Fruit fly (Drosophila melanogaster) whole organism, wandering third instar larva: ENCODE results near the gene wb.

Experiments
- Abd-B ChIP-seq: fragments of >200 bp; optimal IDR thresholded peaks from 2 replicates; lab custom pipeline; 2017; ENCODE audit warnings: missing biosample characterization, missing genetic modification characterization
- CG32264 ChIP-seq: fragments of 200-800 bp; sonication (Bioruptor generic); optimal IDR thresholded peaks from 2 replicates; lab custom pipeline; 2016; ENCODE audit warnings: missing biosample characterization, missing genetic modification characterization
- CG9705 ChIP-seq: fragments of 200-800 bp; sonication (Bioruptor generic); optimal IDR thresholded peaks from 2 replicates; lab custom pipeline; 2018; ENCODE audit warnings: missing biosample characterization, mild to moderate bottlenecking, missing genetic modification characterization
- CrebA ChIP-seq: fragments of 200-800 bp; sonication (Bioruptor generic); optimal IDR thresholded peaks from 2 replicates; lab custom pipeline; 2016; ENCODE audit warnings: missing biosample characterization, mild to moderate bottlenecking, missing genetic modification characterization, borderline replicate concordance
- Dfd ChIP-seq: fragments of >200 bp; optimal IDR thresholded peaks from 2 replicates; lab custom pipeline; 2017; ENCODE audit warnings: missing biosample characterization, missing genetic modification characterization
- GATAd ChIP-seq: sonication (Bioruptor generic); optimal IDR thresholded peaks from 2 replicates; lab custom pipeline; 2016; ENCODE audit warnings: missing biosample characterization, missing genetic modification characterization
- HLH106 ChIP-seq: fragments of 200-800 bp; optimal IDR thresholded peaks from 3 replicates; lab custom pipeline; 2019; ENCODE audit warnings: missing biosample characterization, mild to moderate bottlenecking, missing genetic modification characterization, moderate library complexity
- Hnf4 ChIP-seq: fragments of 200-800 bp; sonication (Bioruptor generic); optimal IDR thresholded peaks from 2 replicates; lab custom pipeline; 2016; ENCODE audit warnings: missing biosample characterization, mild to moderate bottlenecking, missing genetic modification characterization
- Hr78 ChIP-seq: fragments of >200 bp; optimal IDR thresholded peaks from 2 replicates; lab custom pipeline; 2017; ENCODE audit warnings: missing biosample characterization, missing genetic modification characterization
- Jra ChIP-seq: sonication (Bioruptor generic); optimal IDR thresholded peaks from 2 replicates; lab custom pipeline; 2016; ENCODE audit warnings: missing biosample characterization, missing genetic modification characterization
- Mio ChIP-seq: sonication (Bioruptor generic); optimal IDR thresholded peaks from 2 replicates; lab custom pipeline; 2016; ENCODE audit warnings: missing biosample characterization, missing genetic modification characterization
- N ChIP-seq: fragments of >200 bp; optimal IDR thresholded peaks from 2 replicates; lab custom pipeline; 2018; ENCODE audit warnings: missing biosample characterization, missing external identifiers, missing genetic modification characterization
- OdsH ChIP-seq: fragments of 200-800 bp; sonication (Bioruptor generic); optimal IDR thresholded peaks from 2 replicates; lab custom pipeline; 2016; ENCODE audit warnings: missing biosample characterization, mild to moderate bottlenecking, missing genetic modification characterization
- Rel ChIP-seq, 2 experiments: fragments of 200-800 bp; sonication (Bioruptor generic) in 1 of 2; optimal IDR thresholded peaks; 2 replicates in 1 of 2; 3 replicates in 1 of 2; lab custom pipeline; 2016 to 2019; ENCODE audit warnings: mild to moderate bottlenecking in 2 of 2, missing biosample characterization in 2 of 2, missing genetic modification characterization in 2 of 2, moderate library complexity in 1 of 2
- Sp1 ChIP-seq: fragments of 200-800 bp; sonication (Bioruptor generic); optimal IDR thresholded peaks from 3 replicates; lab custom pipeline; 2019; ENCODE audit warnings: missing biosample characterization, mild to moderate bottlenecking, missing genetic modification characterization, moderate library complexity
- br ChIP-seq: fragments of 200-800 bp; sonication (Bioruptor generic); optimal IDR thresholded peaks from 2 replicates; lab custom pipeline; 2016; ENCODE audit warnings: missing biosample characterization, missing genetic modification characterization
- brk ChIP-seq: fragments of 200-800 bp; sonication (Bioruptor generic); optimal IDR thresholded peaks from 2 replicates; lab custom pipeline; 2016; ENCODE audit warnings: missing biosample characterization, mild to moderate bottlenecking, missing genetic modification characterization
- dsf ChIP-seq: sonication (Bioruptor generic); optimal IDR thresholded peaks from 2 replicates; lab custom pipeline; 2016; ENCODE audit warnings: missing biosample characterization, missing genetic modification characterization, borderline replicate concordance
- ey ChIP-seq: fragments of 200-800 bp; sonication (Bioruptor generic); optimal IDR thresholded peaks from 2 replicates; lab custom pipeline; 2016; ENCODE audit warnings: missing biosample characterization, missing genetic modification characterization
- foxo ChIP-seq, 2 experiments: fragments of 200-800 bp; sonication (Bioruptor generic); optimal IDR thresholded peaks; 2 replicates in 1 of 2; 3 replicates in 1 of 2; lab custom pipeline; 2016 to 2017; ENCODE audit warnings: missing biosample characterization in 2 of 2, missing genetic modification characterization in 2 of 2
- fru ChIP-seq: fragments of 200-800 bp; sonication (Bioruptor generic); optimal IDR thresholded peaks from 3 replicates; lab custom pipeline; 2016; ENCODE audit warnings: missing biosample characterization, mild to moderate bottlenecking, missing genetic modification characterization
- h ChIP-seq: fragments of 200-800 bp; sonication (Bioruptor generic); optimal IDR thresholded peaks from 3 replicates; lab custom pipeline; 2016; ENCODE audit warnings: missing biosample characterization, mild to moderate bottlenecking, missing genetic modification characterization
- jim ChIP-seq: fragments of 175-275, 200-325 bp; sonication (Bioruptor generic); optimal IDR thresholded peaks from 2 replicates; lab custom pipeline; 2016; ENCODE audit warnings: missing biosample characterization, mild to moderate bottlenecking, missing genetic modification characterization
- lola ChIP-seq: fragments of >200 bp; optimal IDR thresholded peaks from 2 replicates; lab custom pipeline; 2017; ENCODE audit warnings: missing biosample characterization, missing genetic modification characterization
- pan ChIP-seq: fragments of >200 bp; optimal IDR thresholded peaks from 2 replicates; lab custom pipeline; 2017
- psq ChIP-seq: fragments of 200-800 bp; sonication (Bioruptor generic); optimal IDR thresholded peaks from 3 replicates; lab custom pipeline; 2017; ENCODE audit warnings: missing biosample characterization, mild to moderate bottlenecking, missing genetic modification characterization, moderate library complexity
- rgr ChIP-seq: fragments of 200-800 bp; sonication (Bioruptor generic); optimal IDR thresholded peaks from 3 replicates; lab custom pipeline; 2016; ENCODE audit warnings: missing biosample characterization, mild to moderate bottlenecking, missing genetic modification characterization
- sv ChIP-seq: fragments of 200-800 bp; sonication (Bioruptor generic); optimal IDR thresholded peaks from 3 replicates; lab custom pipeline; 2016; ENCODE audit warnings: missing biosample characterization, missing genetic modification characterization
- tai ChIP-seq: sonication (Bioruptor generic); optimal IDR thresholded peaks from 2 replicates; lab custom pipeline; 2016; ENCODE audit warnings: missing biosample characterization, missing genetic modification characterization
- usp ChIP-seq: fragments of >200 bp; optimal IDR thresholded peaks from 2 replicates; lab custom pipeline; 2017; ENCODE audit warnings: missing biosample characterization, missing genetic modification characterization
- woc ChIP-seq: sonication (Bioruptor generic); optimal IDR thresholded peaks from 2 replicates; lab custom pipeline; 2016; ENCODE audit warnings: missing biosample characterization, mild to moderate bottlenecking, missing genetic modification characterization

wb gene

DNA sequence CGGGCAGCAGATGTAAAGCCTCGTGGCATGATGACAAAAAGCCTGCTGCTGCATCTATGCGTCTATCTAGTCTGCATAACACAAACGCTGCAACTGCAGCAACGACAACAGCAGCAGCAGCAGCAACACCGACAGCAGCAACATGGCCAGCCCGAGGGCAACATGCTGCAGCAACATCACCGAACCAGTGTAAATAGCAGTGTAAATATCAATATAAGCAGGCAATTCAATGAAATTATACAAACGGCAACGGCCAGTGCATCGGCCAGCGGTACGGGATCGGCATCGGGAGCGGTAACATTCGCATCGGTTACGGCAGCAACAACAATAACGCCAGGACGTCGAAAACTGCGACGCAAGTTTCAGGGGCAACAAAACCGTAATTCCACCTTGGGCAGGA, 45.4 kb downstream of the wb start:
- TF ChIP-seq Mio (GFP tag; lab: Kevin White, UChicago), result no peak
- TF ChIP-seq fru (GFP tag; lab: Kevin White, UChicago), result no peak
- no peak for TF ChIP-seq lola
- no peak for TF ChIP-seq Jra (GFP tag; lab: Kevin White, UChicago)
- no peak for TF ChIP-seq dsf
- no peak for TF ChIP-seq rgr (GFP tag; lab: Kevin White, UChicago)
- TF ChIP-seq Rel (GFP tag; optimal IDR thresholded peaks at IDR 0.05; lab: Kevin White, UChicago), result no peak
- TF ChIP-seq Rel (tag; optimal IDR thresholded peaks at IDR 0.05; lab: Kevin White, UChicago), result no peak
- TF ChIP-seq jim (GFP tag; lab: Kevin White, UChicago), result no peak
- TF ChIP-seq woc (GFP tag; lab: Kevin White, UChicago), result no peak
- TF ChIP-seq h (GFP tag; lab: Kevin White, UChicago), result no peak
- TF ChIP-seq CG9705 (GFP tag; lab: Kevin White, UChicago), result no peak
- TF ChIP-seq, all 38 proteins: peak for 0

DNA sequence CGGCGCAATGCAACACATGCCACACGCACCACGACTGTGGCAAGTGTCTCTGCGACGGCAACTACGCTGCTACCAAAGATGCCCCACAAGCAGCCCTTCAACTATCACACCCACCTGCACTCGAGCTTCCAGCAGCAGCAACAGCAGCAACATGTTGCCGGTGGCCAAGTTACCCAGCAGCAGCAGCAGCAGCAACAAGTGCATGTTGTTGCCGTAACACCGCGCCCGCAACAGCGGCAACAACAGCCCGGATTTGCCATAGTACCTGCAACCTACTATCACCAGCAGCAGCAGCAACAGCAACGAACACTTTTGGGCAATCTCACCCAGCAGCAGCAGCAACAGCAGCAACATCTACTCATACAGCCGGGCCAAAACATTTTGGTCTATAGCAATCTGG, 45.8 kb downstream of the wb start:
- TF ChIP-seq Dfd (GFP tag; lab: Kevin White, UChicago), result peak; percentile 70
- no peak for TF ChIP-seq HLH106 (tag; lab: Kevin White, UChicago)
- TF ChIP-seq foxo (GFP tag; optimal IDR thresholded peaks at IDR 0.05; lab: Kevin White, UChicago), result no peak

DNA sequence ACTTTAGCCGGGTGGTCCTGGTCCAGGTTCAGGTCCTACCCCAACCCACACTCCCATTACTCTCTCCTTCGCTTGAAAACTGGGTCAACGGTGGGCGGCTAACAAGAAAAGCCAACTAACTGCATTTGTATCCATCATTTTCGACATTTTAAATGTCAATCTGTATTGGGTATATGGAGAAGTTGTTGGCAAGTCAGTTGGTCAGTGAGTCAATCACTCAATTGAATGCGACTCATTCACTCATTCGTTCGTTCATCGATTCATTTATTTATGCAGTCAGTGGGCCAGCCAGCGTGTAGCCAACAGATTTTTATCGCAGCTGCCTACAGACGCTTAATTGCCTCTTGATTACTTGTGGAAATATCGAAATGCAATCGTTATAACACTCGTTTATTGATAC, 53.9 kb downstream of the wb start:
- TF ChIP-seq woc (GFP tag; lab: Kevin White, UChicago) (no peak), brk (GFP tag; lab: Kevin White, UChicago) (no peak), CrebA (GFP tag; lab: Kevin White, UChicago) (no peak), tai (GFP tag; lab: Kevin White, UChicago) (no peak)

dm6 chr2L:14317992-14318391, 55.2 kb downstream of the wb start:
- TF ChIP-seq pan (no peak), jim (GFP tag; lab: Kevin White, UChicago) (no peak), CG9705 (GFP tag; lab: Kevin White, UChicago) (no peak), Hnf4 (GFP tag; lab: Kevin White, UChicago) (no peak), sv (GFP tag; lab: Kevin White, UChicago) (no peak), Sp1 (GFP tag; lab: Kevin White, UChicago) (no peak), OdsH (GFP tag; lab: Kevin White, UChicago) (no peak), h (GFP tag; lab: Kevin White, UChicago) (no peak), usp (GFP tag; lab: Kevin White, UChicago) (no peak), Jra (GFP tag; lab: Kevin White, UChicago) (no peak), GATAd (GFP tag; lab: Kevin White, UChicago) (no peak), N (no peak)

- TF ChIP-seq CG32264 (GFP tag; lab: Kevin White, UChicago) (no peak), CG9705 (GFP tag; lab: Kevin White, UChicago) (no peak), h (GFP tag; lab: Kevin White, UChicago) (no peak), Rel (GFP tag; optimal IDR thresholded peaks at IDR 0.05; lab: Kevin White, UChicago) (no peak), Rel (tag; optimal IDR thresholded peaks at IDR 0.05; lab: Kevin White, UChicago) (no peak), ey (no peak), OdsH (GFP tag; lab: Kevin White, UChicago) (no peak), usp (GFP tag; lab: Kevin White, UChicago) (no peak), Hnf4 (GFP tag; lab: Kevin White, UChicago) (no peak), br (no peak), Abd-B (GFP tag; lab: Kevin White, UChicago) (no peak), psq (no peak), N (no peak), pan (no peak), rgr (GFP tag; lab: Kevin White, UChicago) (no peak), woc (GFP tag; lab: Kevin White, UChicago) (no peak)
Observed at dm6 chr2L:14318600-14318999, 55.8 kb downstream of the wb start.

DNA sequence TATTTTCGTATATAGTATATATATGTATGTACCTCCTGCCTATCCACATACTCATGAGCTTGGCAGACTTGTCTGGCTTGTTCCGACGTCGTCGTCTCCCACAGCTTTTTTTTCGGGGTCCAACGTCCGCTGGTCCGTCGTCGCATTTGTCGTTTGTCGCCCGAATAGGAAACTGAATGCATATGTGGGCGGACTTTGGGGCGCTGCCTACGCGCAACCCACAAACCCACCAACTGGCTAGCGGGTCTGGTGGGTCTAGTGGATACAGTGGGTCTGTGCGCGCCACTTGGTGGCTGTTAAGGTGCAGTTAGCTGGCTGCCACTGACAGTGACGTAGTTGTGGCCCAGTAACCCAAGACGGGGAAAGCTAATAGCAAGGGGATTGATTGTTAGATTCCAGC, 56.2 kb downstream of the wb start:
- no peak for TF ChIP-seq woc (GFP tag; lab: Kevin White, UChicago)
- no peak for TF ChIP-seq Jra (GFP tag; lab: Kevin White, UChicago)
- TF ChIP-seq Hnf4 (GFP tag; lab: Kevin White, UChicago), result no peak
- TF ChIP-seq usp (GFP tag; lab: Kevin White, UChicago), result no peak
- TF ChIP-seq Sp1 (GFP tag; lab: Kevin White, UChicago), result no peak
- no peak for TF ChIP-seq Hr78 (GFP tag; lab: Kevin White, UChicago)
- no peak for TF ChIP-seq CrebA (GFP tag; lab: Kevin White, UChicago)
- no peak for TF ChIP-seq HLH106 (tag; lab: Kevin White, UChicago)
- no peak for TF ChIP-seq GATAd (GFP tag; lab: Kevin White, UChicago)
- no peak for TF ChIP-seq dsf
- no peak for TF ChIP-seq Rel (GFP tag; optimal IDR thresholded peaks at IDR 0.05; lab: Kevin White, UChicago)
- no peak for TF ChIP-seq Rel (tag; optimal IDR thresholded peaks at IDR 0.05; lab: Kevin White, UChicago)
